Worm (Caenorhabditis elegans) whole organism, L4/young adult: Measurements from ENCODE around the gene gfl-1.

ENCODE experiments used
- dao-5 ChIP-seq: sonication (generic microtip); optimal IDR thresholded peaks from 2 replicates; lab custom pipeline; 2016; ENCODE audit warnings: missing genotype, missing genetic modification characterization, moderate library complexity, missing compliant biosample characterization
- him-1 ChIP-seq: sonication (generic microtip); optimal IDR thresholded peaks from 2 replicates; lab custom pipeline; 2016; ENCODE audit warnings: missing genotype, missing genetic modification reagents, missing genetic modification characterization, missing compliant biosample characterization

DNA sequence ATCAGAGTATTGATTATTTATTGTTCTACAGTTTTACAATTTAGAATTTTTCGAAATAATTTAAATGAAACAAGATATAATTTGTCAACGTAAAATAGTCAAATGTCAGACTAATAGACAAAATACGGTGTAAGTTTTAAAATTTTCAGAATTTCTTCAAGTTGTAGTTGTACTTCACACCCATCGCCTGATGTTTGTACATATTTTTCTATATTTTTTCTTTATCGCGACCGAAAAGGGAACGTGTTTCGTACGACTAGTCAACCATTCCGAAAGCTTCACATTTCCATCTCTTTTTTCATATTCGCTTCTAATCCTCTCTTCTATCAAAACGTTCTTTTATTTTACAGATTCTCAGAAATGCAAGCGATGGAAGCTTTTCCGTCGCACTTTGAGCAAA is 16.7 kb upstream of the gfl-1 start, which contains the start of gene twk-25:
- TF ChIP-seq him-1 (no peak), dao-5 (tag; lab: Kevin White, UChicago) (no peak)
